Worm (Caenorhabditis elegans) whole organism, L4 larva: ENCODE data around the gene F54F11.1.

Source experiments
- F10B5.3 ChIP-seq: sonication (generic microtip); optimal IDR thresholded peaks from 2 replicates; lab custom pipeline; 2016; ENCODE audit warnings: mild to moderate bottlenecking, missing genetic modification characterization, missing compliant biosample characterization
- F44E2.7 ChIP-seq: fragments of 200-800 bp; sonication (Bioruptor generic); IDR thresholded peaks from 2 replicates; pipeline ENCODE4 v2.1.2; 2022; ENCODE audit warnings: missing genetic modification characterization, missing compliant biosample characterization
- F49E8.2 ChIP-seq: sonication (generic microtip); optimal IDR thresholded peaks from 2 replicates; lab custom pipeline; 2016; ENCODE audit warnings: missing compliant biosample characterization, mild to moderate bottlenecking, missing genetic modification characterization, borderline replicate concordance
- R02D3.7 ChIP-seq: fragments of 150-350 bp; sonication (generic microtip); optimal IDR thresholded peaks from 3 replicates; lab custom pipeline; 2014; ENCODE audit warnings: missing biosample characterization, missing genetic modification characterization
- T20F7.1 ChIP-seq: fragments of 200-800 bp; sonication (Bioruptor generic); optimal IDR thresholded peaks from 2 replicates; lab custom pipeline; 2018; ENCODE audit warnings: mild to moderate bottlenecking, missing genetic modification characterization, missing compliant biosample characterization
- T26A8.4 ChIP-seq: fragments of 200-800 bp; sonication (Bioruptor generic); IDR thresholded peaks from 2 replicates; pipeline ENCODE4 v1.3.6; 2022; ENCODE audit warnings: missing genetic modification characterization, missing compliant biosample characterization
- Y48G9A.11 ChIP-seq: fragments of 200-800 bp; sonication (Bioruptor generic); IDR thresholded peaks from 2 replicates; pipeline ENCODE4 v1.3.6; 2022; ENCODE audit warnings: missing genetic modification reagents, missing genetic modification characterization, missing compliant biosample characterization
- Y75B8A.6 ChIP-seq: fragments of 200-800 bp; sonication (Bioruptor generic); IDR thresholded peaks from 2 replicates; pipeline ENCODE4 v1.3.6; 2022; ENCODE audit warnings: missing genetic modification reagents, missing genetic modification characterization, missing compliant biosample characterization
- ZK337.2 ChIP-seq: fragments of 200-800 bp; sonication (Bioruptor generic); IDR thresholded peaks from 2 replicates; pipeline ENCODE4 v1.3.6; 2022; ENCODE audit warnings: missing genetic modification reagents, missing genetic modification characterization, missing compliant biosample characterization
- ZK546.5 ChIP-seq, 2 experiments: sonication (generic microtip); optimal IDR thresholded peaks; 2 replicates each; lab custom pipeline; 2017; ENCODE audit warnings: missing biosample characterization in 2 of 2, missing genetic modification characterization in 2 of 2
- aha-1 ChIP-seq: fragments of 150-350 bp; peaks from one replicate; lab custom pipeline; 2014; ENCODE audit warnings: missing biosample characterization, missing genetic modification characterization
- aly-2 ChIP-seq: sonication (generic microtip); optimal IDR thresholded peaks from 2 replicates; lab custom pipeline; 2018; ENCODE audit warnings: missing biosample characterization, missing genetic modification characterization
- ama-1 ChIP-seq: fragments of 150-350 bp; optimal IDR thresholded peaks from 2 replicates; lab custom pipeline; 2014; ENCODE audit warnings: inconsistent platforms, mixed read lengths
- attf-4 ChIP-seq: sonication (generic microtip); optimal IDR thresholded peaks from 3 replicates; lab custom pipeline; 2017; ENCODE audit warnings: missing biosample characterization, missing genetic modification characterization
- ceh-28 ChIP-seq: fragments of 150-350 bp; optimal IDR thresholded peaks from 2 replicates; lab custom pipeline; 2014; ENCODE audit warnings: missing biosample characterization, missing genetic modification reagents, missing genetic modification characterization
- ceh-44 ChIP-seq: fragments of 200-800 bp; sonication (Bioruptor generic); IDR thresholded peaks from 2 replicates; pipeline ENCODE4 v1.3.6; 2022; ENCODE audit warnings: missing genetic modification reagents, missing genetic modification characterization, missing compliant biosample characterization
- ceh-82 ChIP-seq: sonication (generic microtip); optimal IDR thresholded peaks from 2 replicates; lab custom pipeline; 2017; ENCODE audit warnings: missing biosample characterization, missing genetic modification characterization
- ces-1 ChIP-seq: fragments of 150-350 bp; sonication (generic microtip); optimal IDR thresholded peaks from 4 replicates; lab custom pipeline; 2014; ENCODE audit warnings: missing biosample characterization, missing genetic modification reagents, missing genetic modification characterization
- daf-16 ChIP-seq, 3 experiments: sonication (generic microtip); optimal IDR thresholded peaks; 2 replicates each; lab custom pipeline; 2016 to 2017; ENCODE audit warnings: missing genetic modification characterization in 3 of 3, missing genetic modification reagents in 3 of 3, mild to moderate bottlenecking in 2 of 3, missing compliant biosample characterization in 2 of 3, missing biosample characterization in 1 of 3, moderate library complexity in 1 of 3
- dmd-6 ChIP-seq: fragments of 200-800 bp; sonication (Bioruptor generic); IDR thresholded peaks from 2 replicates; pipeline ENCODE4 v1.3.6; 2022; ENCODE audit warnings: missing genetic modification reagents, missing genetic modification characterization, missing compliant biosample characterization
- dmd-8 ChIP-seq: fragments of 200-800 bp; sonication (Bioruptor generic); IDR thresholded peaks from 2 replicates; pipeline ENCODE4 v1.3.6; 2022; ENCODE audit warnings: missing genetic modification characterization, missing compliant biosample characterization
- duxl-1 ChIP-seq: sonication (generic microtip); optimal IDR thresholded peaks from 2 replicates; lab custom pipeline; 2016; ENCODE audit warnings: mild to moderate bottlenecking, missing genetic modification characterization, moderate library complexity, missing compliant biosample characterization; ENCODE audit not compliant: poor library complexity
- dve-1 ChIP-seq: sonication (generic microtip); optimal IDR thresholded peaks from 2 replicates; lab custom pipeline; 2017; ENCODE audit warnings: antibody characterized with exemption, mild to moderate bottlenecking, missing genetic modification characterization, missing compliant biosample characterization; ENCODE audit not compliant: insufficient read depth
- egl-27 ChIP-seq: sonication (generic microtip); optimal IDR thresholded peaks from 3 replicates; lab custom pipeline; 2017; ENCODE audit warnings: missing biosample characterization, missing genetic modification reagents, missing genetic modification characterization
- egl-43 ChIP-seq: fragments of 200-800 bp; sonication (Bioruptor generic); IDR thresholded peaks from 2 replicates; pipeline ENCODE4 v1.3.6; 2022; ENCODE audit warnings: missing genetic modification reagents, missing genetic modification characterization, missing compliant biosample characterization
- fos-1 ChIP-seq: fragments of 150-350 bp; optimal IDR thresholded peaks from 2 replicates; lab custom pipeline; 2014; ENCODE audit warnings: missing biosample characterization, missing genetic modification characterization
- hif-1 ChIP-seq, 2 experiments: sonication (generic microtip); optimal IDR thresholded peaks; 2 replicates each; lab custom pipeline; 2016 to 2017; ENCODE audit warnings: missing compliant biosample characterization in 2 of 2, missing genetic modification characterization in 2 of 2, missing genetic modification reagents in 2 of 2, missing genotype in 2 of 2, mild to moderate bottlenecking in 1 of 2
- jun-1 ChIP-seq: fragments of 150-350 bp; optimal IDR thresholded peaks from 2 replicates; lab custom pipeline; 2014; ENCODE audit warnings: missing biosample characterization, missing genetic modification reagents, missing genetic modification characterization
- lin-1 ChIP-seq: fragments of 200-800 bp; sonication (Bioruptor generic); IDR thresholded peaks from 2 replicates; pipeline ENCODE4 v1.3.6; 2022; ENCODE audit warnings: missing genetic modification reagents, missing genetic modification characterization, missing compliant biosample characterization
- lin-13 ChIP-seq: fragments of 150-350 bp; optimal IDR thresholded peaks from 2 replicates; lab custom pipeline; 2014; ENCODE audit warnings: missing biosample characterization, missing genetic modification reagents, missing genetic modification characterization
- lin-15B ChIP-seq: fragments of 150-350 bp; sonication (generic microtip); optimal IDR thresholded peaks from 3 replicates; lab custom pipeline; 2014; ENCODE audit warnings: missing biosample characterization, missing genetic modification characterization
- lin-29 ChIP-seq: fragments of 200-800 bp; sonication (Bioruptor generic); IDR thresholded peaks from 2 replicates; pipeline ENCODE4 v1.3.6; 2022; ENCODE audit warnings: missing genetic modification reagents, missing genetic modification characterization, missing compliant biosample characterization
- lin-38 ChIP-seq: fragments of 200-800 bp; sonication (Bioruptor generic); IDR thresholded peaks from 2 replicates; pipeline ENCODE4 v1.3.6; 2022; ENCODE audit warnings: missing genetic modification reagents, missing genetic modification characterization, missing compliant biosample characterization
- madf-5 ChIP-seq, 2 experiments: fragments of 200-800 bp; sonication (Bioruptor generic); IDR thresholded peaks; 2 replicates each; pipeline ENCODE4 v1.3.6; 2022; ENCODE audit warnings: missing compliant biosample characterization in 2 of 2, missing genetic modification characterization in 2 of 2
- mdt-29 ChIP-seq: fragments of 200-800 bp; sonication (Bioruptor generic); IDR thresholded peaks from 2 replicates; pipeline ENCODE4 v1.3.6; 2022; ENCODE audit warnings: missing genetic modification reagents, missing genetic modification characterization, missing compliant biosample characterization
- nhr-10 ChIP-seq: fragments of 150-350 bp; optimal IDR thresholded peaks from 2 replicates; lab custom pipeline; 2014; ENCODE audit warnings: missing biosample characterization, missing genetic modification characterization
- nhr-102 ChIP-seq: sonication (generic microtip); optimal IDR thresholded peaks from 2 replicates; lab custom pipeline; 2016; ENCODE audit warnings: mild to moderate bottlenecking, missing genetic modification characterization, moderate library complexity, missing compliant biosample characterization
- nhr-237 ChIP-seq: sonication (generic microtip); optimal IDR thresholded peaks from 2 replicates; lab custom pipeline; 2017; ENCODE audit warnings: missing biosample characterization, missing genetic modification characterization
- nhr-28 ChIP-seq: fragments of 150-350 bp; optimal IDR thresholded peaks from 2 replicates; lab custom pipeline; 2014; ENCODE audit warnings: missing biosample characterization, missing genetic modification characterization
- nhr-6 ChIP-seq: fragments of 150-350 bp; optimal IDR thresholded peaks from 2 replicates; lab custom pipeline; 2014; ENCODE audit warnings: missing biosample characterization, missing genetic modification characterization
- nhr-77 ChIP-seq: fragments of 150-350 bp; optimal IDR thresholded peaks from 2 replicates; lab custom pipeline; 2014; ENCODE audit warnings: missing biosample characterization, missing genetic modification characterization
- php-3 ChIP-seq: fragments of 200-800 bp; sonication (Bioruptor generic); IDR thresholded peaks from 2 replicates; pipeline ENCODE4 v1.3.6; 2022; ENCODE audit warnings: missing genetic modification reagents, missing genetic modification characterization, missing compliant biosample characterization
- rbr-2 ChIP-seq: sonication (generic microtip); optimal IDR thresholded peaks from 2 replicates; lab custom pipeline; 2016; ENCODE audit warnings: missing genotype, missing genetic modification characterization, missing compliant biosample characterization
- skn-1 ChIP-seq: fragments of 150-350 bp; optimal IDR thresholded peaks from 2 replicates; lab custom pipeline; 2014; ENCODE audit warnings: missing biosample characterization, missing genetic modification characterization
- tag-97 ChIP-seq: fragments of 200-800 bp; sonication (Bioruptor generic); IDR thresholded peaks from 2 replicates; pipeline ENCODE4 v1.3.6; 2022; ENCODE audit warnings: missing genetic modification characterization, missing compliant biosample characterization
- tra-1 ChIP-seq: fragments of 200-800 bp; sonication (Bioruptor generic); IDR thresholded peaks from 2 replicates; pipeline ENCODE4 v1.3.6; 2022; ENCODE audit warnings: missing genetic modification reagents, missing genetic modification characterization, missing compliant biosample characterization
- unc-39 ChIP-seq: sonication (generic microtip); optimal IDR thresholded peaks from 2 replicates; lab custom pipeline; 2017; ENCODE audit warnings: missing biosample characterization, missing genetic modification characterization
- vab-7 ChIP-seq: fragments of 200-800 bp; sonication (Bioruptor generic); IDR thresholded peaks from 2 replicates; pipeline ENCODE4 v1.3.6; 2022; ENCODE audit warnings: missing genetic modification reagents, missing genetic modification characterization, missing compliant biosample characterization
- zag-1 ChIP-seq: fragments of 150-350 bp; optimal IDR thresholded peaks from 2 replicates; lab custom pipeline; 2014; ENCODE audit warnings: missing biosample characterization, missing genetic modification characterization
- zfp-2 ChIP-seq: sonication (generic microtip); optimal IDR thresholded peaks from 2 replicates; lab custom pipeline; 2016; ENCODE audit warnings: mild to moderate bottlenecking, missing genetic modification characterization, missing compliant biosample characterization
- zip-11 ChIP-seq: fragments of 200-800 bp; sonication (Bioruptor generic); IDR thresholded peaks from 2 replicates; pipeline ENCODE4 v1.3.6; 2022; ENCODE audit warnings: missing genetic modification characterization, missing compliant biosample characterization
- ztf-11 ChIP-seq: fragments of 150-350 bp; optimal IDR thresholded peaks from 2 replicates; lab custom pipeline; 2014; ENCODE audit warnings: missing biosample characterization, missing genetic modification characterization
- ztf-7 ChIP-seq: fragments of 150-350 bp; optimal IDR thresholded peaks from 2 replicates; lab custom pipeline; 2014; ENCODE audit warnings: missing biosample characterization, missing genetic modification characterization

The F54F11.1 gene

ce11 chrII:13465381-13465838, 38.3 kb upstream of the F54F11.1 start (continued):
- TF ChIP-seq unc-39 (tag; lab: Kevin White, UChicago) = no peak
- no peak for TF ChIP-seq tra-1 (GFP tag; lab: Robert Waterston, UW)
- TF ChIP-seq lin-15B (tag; lab: Kevin White, UChicago) = no peak
- no peak for TF ChIP-seq ztf-7 (tag; lab: Kevin White, UChicago)
- no peak for TF ChIP-seq zag-1 (tag; lab: Kevin White, UChicago)
- TF ChIP-seq lin-29 (GFP tag; lab: Robert Waterston, UW) = no peak
- peak; percentile 73 for TF ChIP-seq nhr-77 (tag; lab: Kevin White, UChicago)
- TF ChIP-seq Y75B8A.6 (GFP tag; lab: Robert Waterston, UW) = no peak
- no peak for TF ChIP-seq nhr-237 (tag; lab: Kevin White, UChicago)
- TF ChIP-seq lin-13 (GFP tag; lab: Kevin White, UChicago) = no peak
- no peak for TF ChIP-seq attf-4 (tag; lab: Kevin White, UChicago)
- TF ChIP-seq ceh-44 = no peak
- TF ChIP-seq egl-43 = no peak
- TF ChIP-seq rbr-2 = no peak
- peak in 1 of 2 experiments; percentile 60 for TF ChIP-seq hif-1 (tag; optimal IDR thresholded peaks at IDR 0.05; lab: Kevin White, UChicago)
- TF ChIP-seq lin-1 (GFP tag; lab: Robert Waterston, UW) = no peak; the same call in 1 of the 2 replicates
- TF ChIP-seq T20F7.1 = no peak
- no peak for TF ChIP-seq zip-11 (GFP tag; lab: Robert Waterston, UW)
- no peak for TF ChIP-seq ZK546.5 (tag; optimal IDR thresholded peaks at IDR 0.05; lab: Kevin White, UChicago)
- peak; percentile 87 for TF ChIP-seq nhr-28 (tag; lab: Kevin White, UChicago)
- TF ChIP-seq ZK337.2 = no peak
- TF ChIP-seq madf-5 (GFP tag; IDR thresholded peaks at IDR 0.05; lab: Robert Waterston, UW) = no peak
- TF ChIP-seq dmd-8 (GFP tag; lab: Robert Waterston, UW) = no peak
- no peak for TF ChIP-seq aly-2 (tag; lab: Kevin White, UChicago)
- TF ChIP-seq tag-97 (GFP tag; lab: Robert Waterston, UW) = no peak
- TF ChIP-seq jun-1 = no peak
- TF ChIP-seq F49E8.2 (tag; lab: Kevin White, UChicago) = no peak
- no peak for TF ChIP-seq Y48G9A.11
- no peak for TF ChIP-seq ama-1 (lab: Kevin White, UChicago)
- no peak for TF ChIP-seq duxl-1 (tag; lab: Kevin White, UChicago)
- TF ChIP-seq ces-1 (GFP tag; lab: Kevin White, UChicago) = no peak
- TF ChIP-seq R02D3.7 (tag; lab: Kevin White, UChicago) = no peak
- TF ChIP-seq dve-1 (tag; lab: Kevin White, UChicago) = peak; percentile 86
- TF ChIP-seq F10B5.3 (tag; lab: Kevin White, UChicago) = no peak
- TF ChIP-seq lin-38 (GFP tag; lab: Robert Waterston, UW) = no peak
- no peak for TF ChIP-seq T26A8.4
- TF ChIP-seq php-3 (GFP tag; lab: Robert Waterston, UW) = peak; percentile 62; the same call in 1 of the 2 replicates
- peak; percentile 38 for TF ChIP-seq nhr-10 (tag; lab: Kevin White, UChicago)
- TF ChIP-seq ceh-82 (tag; lab: Kevin White, UChicago) = no peak
- TF ChIP-seq egl-27 (tag; lab: Kevin White, UChicago) = no peak
- no peak for TF ChIP-seq F44E2.7
- TF ChIP-seq ceh-28 (tag; lab: Kevin White, UChicago) = no peak
- peak; percentile 69 for TF ChIP-seq nhr-102
- TF ChIP-seq dmd-6 = peak; percentile 55
- no peak for TF ChIP-seq zfp-2
- peak; percentile 55 for TF ChIP-seq nhr-6 (tag; lab: Kevin White, UChicago)
- TF ChIP-seq vab-7 = no peak
- no peak for TF ChIP-seq mdt-29
- TF ChIP-seq aha-1 (tag; lab: Kevin White, UChicago) = peak; percentile 95
- no peak for TF ChIP-seq ztf-11
- TF ChIP-seq fos-1 (tag; lab: Kevin White, UChicago) = no peak
- no peak for TF ChIP-seq skn-1 (tag; lab: Kevin White, UChicago)
- TF ChIP-seq daf-16 (GFP tag; optimal IDR thresholded peaks at IDR 0.05; lab: Kevin White, UChicago) = no peak
- peak; percentile 100 for TF ChIP-seq daf-16 (tag; optimal IDR thresholded peaks at IDR 0.05; lab: Kevin White, UChicago)
